Fruit fly (Drosophila melanogaster) whole organism, embryonic: ENCODE data around the gene sau.

Experiments used
- Aef1 ChIP-seq: fragments of 200-800 bp; sonication (Bioruptor generic); IDR thresholded peaks from 3 replicates; pipeline ENCODE4 v1.3.6; 2022; ENCODE audit warnings: missing biosample characterization, missing genetic modification characterization
- Bteb2 ChIP-seq: fragments of 200-800 bp; sonication (Bioruptor generic); optimal IDR thresholded peaks from 2 replicates; lab custom pipeline; 2016; ENCODE audit warnings: missing biosample characterization, missing genetic modification characterization
- C15 ChIP-seq: fragments of 200-800 bp; sonication (Bioruptor generic); IDR thresholded peaks from 3 replicates; pipeline ENCODE4 v1.3.6; 2022; ENCODE audit warnings: missing biosample characterization, missing genetic modification characterization
- CG10431 ChIP-seq: fragments of 200-800 bp; sonication (Bioruptor generic); optimal IDR thresholded peaks from 3 replicates; lab custom pipeline; 2018; ENCODE audit warnings: missing biosample characterization, mild to moderate bottlenecking, missing genetic modification characterization
- CG10462 ChIP-seq: fragments of 200-800 bp; sonication (Bioruptor generic); optimal IDR thresholded peaks from 2 replicates; lab custom pipeline; 2016; ENCODE audit warnings: missing biosample characterization, missing genetic modification characterization
- CG12391 ChIP-seq: fragments of 200-800 bp; sonication (Bioruptor generic); optimal IDR thresholded peaks from 3 replicates; lab custom pipeline; 2018; ENCODE audit warnings: missing biosample characterization, mild to moderate bottlenecking, missing genetic modification characterization, moderate library complexity
- CG12769 ChIP-seq: fragments of 200-800 bp; sonication (Bioruptor generic); optimal IDR thresholded peaks from 2 replicates; lab custom pipeline; 2019; ENCODE audit warnings: missing biosample characterization, mild to moderate bottlenecking, missing genetic modification characterization, moderate library complexity
- CG15514 ChIP-seq: fragments of 200-800 bp; sonication (Bioruptor generic); optimal IDR thresholded peaks from 3 replicates; lab custom pipeline; 2017; ENCODE audit warnings: missing biosample characterization, missing genetic modification characterization, mild to moderate bottlenecking, moderate library complexity, missing genetic modification reagents
- CG16813 ChIP-seq: fragments of 200-800 bp; sonication (Bioruptor generic); IDR thresholded peaks from 3 replicates; pipeline ENCODE4 v1.3.6; 2022; ENCODE audit warnings: missing biosample characterization, missing genetic modification characterization; ENCODE audit not compliant: partially characterized antibody
- CG16863 ChIP-seq: fragments of 200-800 bp; sonication (Bioruptor generic); optimal IDR thresholded peaks from 3 replicates; lab custom pipeline; 2016; ENCODE audit warnings: missing biosample characterization, missing genetic modification characterization
- CG18476 ChIP-seq: fragments of 200-800 bp; sonication (Bioruptor generic); optimal IDR thresholded peaks from 2 replicates; lab custom pipeline; 2016; ENCODE audit warnings: missing biosample characterization, mild to moderate bottlenecking, missing genetic modification characterization
- CG2116 ChIP-seq: fragments of 200-800 bp; sonication (Bioruptor generic); optimal IDR thresholded peaks from 3 replicates; lab custom pipeline; 2018; ENCODE audit warnings: missing biosample characterization, mild to moderate bottlenecking, missing genetic modification characterization
- CG2875 ChIP-seq: fragments of 200-800 bp; sonication (Bioruptor generic); optimal IDR thresholded peaks from 2 replicates; lab custom pipeline; 2017; ENCODE audit warnings: missing biosample characterization, mild to moderate bottlenecking, missing genetic modification characterization, missing genetic modification reagents
- CG2889 ChIP-seq: fragments of 200-800 bp; sonication (Bioruptor generic); IDR thresholded peaks from 3 replicates; pipeline ENCODE4 v1.3.6; 2022; ENCODE audit warnings: missing biosample characterization, missing genetic modification characterization
- CG32767 ChIP-seq: fragments of 200-800 bp; sonication (Bioruptor generic); IDR thresholded peaks from 2 replicates; pipeline ENCODE4 v1.3.6; 2022; ENCODE audit warnings: missing biosample characterization, missing genetic modification characterization
- CG33557 ChIP-seq: fragments of 200-800 bp; sonication (Bioruptor generic); optimal IDR thresholded peaks from 2 replicates; lab custom pipeline; 2019; ENCODE audit warnings: missing biosample characterization, mild to moderate bottlenecking, missing genetic modification characterization, moderate library complexity
- CG5180 ChIP-seq: fragments of 200-800 bp; sonication (Bioruptor generic); optimal IDR thresholded peaks from 3 replicates; lab custom pipeline; 2017; ENCODE audit warnings: missing biosample characterization, missing genetic modification characterization, mild to moderate bottlenecking, moderate library complexity, missing genetic modification reagents
- CG7963 ChIP-seq: fragments of 200-800 bp; sonication (Bioruptor generic); IDR thresholded peaks from 3 replicates; pipeline ENCODE4 v1.3.6; 2022; ENCODE audit warnings: missing biosample characterization, missing genetic modification characterization; ENCODE audit not compliant: partially characterized antibody
- CG8281 ChIP-seq: fragments of 200-800 bp; sonication (Bioruptor generic); optimal IDR thresholded peaks from 2 replicates; lab custom pipeline; 2018; ENCODE audit warnings: missing biosample characterization, mild to moderate bottlenecking, missing genetic modification characterization, moderate library complexity
- CG9876 ChIP-seq: fragments of 200-800 bp; sonication (Bioruptor generic); optimal IDR thresholded peaks from 2 replicates; lab custom pipeline; 2016; ENCODE audit warnings: missing biosample characterization, missing genetic modification characterization
- Dfd ChIP-seq, 2 experiments: fragments of >200 bp; optimal IDR thresholded peaks; 2 replicates each; lab custom pipeline; 2017; ENCODE audit warnings: missing biosample characterization in 2 of 2, missing genetic modification characterization in 2 of 2
- E2f2 ChIP-seq: fragments of 200-800 bp; sonication (Bioruptor generic); IDR thresholded peaks from 2 replicates; pipeline ENCODE4 v1.3.6; 2022; ENCODE audit warnings: missing biosample characterization, missing genetic modification characterization
- H15 ChIP-seq: fragments of 200-800 bp; sonication (Bioruptor generic); IDR thresholded peaks from 3 replicates; pipeline ENCODE4 v1.3.6; 2022; ENCODE audit warnings: missing biosample characterization, missing genetic modification characterization
- H2.0 ChIP-seq: fragments of 200-800 bp; sonication (Bioruptor generic); IDR thresholded peaks from 2 replicates; pipeline ENCODE4 v1.3.6; 2022; ENCODE audit warnings: missing biosample characterization, missing genetic modification characterization
- HmgZ ChIP-seq: fragments of 200-800 bp; sonication (Bioruptor generic); optimal IDR thresholded peaks from 2 replicates; lab custom pipeline; 2018; ENCODE audit warnings: missing biosample characterization, mild to moderate bottlenecking, missing genetic modification characterization
- Hmr ChIP-seq: fragments of 200-800 bp; sonication (Bioruptor generic); optimal IDR thresholded peaks from 3 replicates; lab custom pipeline; 2017; ENCODE audit warnings: mild to moderate bottlenecking, missing biosample characterization, missing genetic modification reagents, missing genetic modification characterization
- Lim3 ChIP-seq: fragments of 200-800 bp; sonication (Bioruptor generic); IDR thresholded peaks from 2 replicates; pipeline ENCODE4 v1.3.6; 2022; ENCODE audit warnings: missing biosample characterization, missing genetic modification characterization
- MBD-R2 ChIP-seq: fragments of 200-800 bp; sonication (Bioruptor generic); IDR thresholded peaks from 2 replicates; pipeline ENCODE4 v1.3.6; 2022; ENCODE audit warnings: missing biosample characterization, missing genetic modification characterization
- Sin3A ChIP-seq: fragments of >200 bp; optimal IDR thresholded peaks from 2 replicates; lab custom pipeline; 2018
- Stat92E ChIP-seq, 3 experiments: fragments of >200 bp in 2 of 3; fragments of 200-800 bp in 1 of 3; sonication (Bioruptor generic) in 1 of 3; optimal IDR thresholded peaks; 2 replicates each; lab custom pipeline; 2017 to 2019; ENCODE audit warnings: missing biosample characterization in 3 of 3, missing genetic modification characterization in 3 of 3, mild to moderate bottlenecking in 1 of 3, moderate library complexity in 1 of 3
- ase ChIP-seq: fragments of 200-800 bp; sonication (Bioruptor generic); IDR thresholded peaks from 3 replicates; pipeline ENCODE4 v1.3.6; 2022; ENCODE audit warnings: missing biosample characterization, missing genetic modification characterization
- chif ChIP-seq, 2 experiments: fragments of 200-800 bp; sonication (Bioruptor generic); optimal IDR thresholded peaks; 3 replicates each; lab custom pipeline; 2016; ENCODE audit warnings: missing biosample characterization in 2 of 2, missing genetic modification characterization in 2 of 2
- corto ChIP-seq: fragments of 200-800 bp; sonication (Bioruptor generic); optimal IDR thresholded peaks from 2 replicates; lab custom pipeline; 2016; ENCODE audit warnings: missing biosample characterization, mild to moderate bottlenecking, missing genetic modification characterization, moderate library complexity
- croc ChIP-seq: fragments of 200-800 bp; sonication (Bioruptor generic); conservative IDR thresholded peaks from 3 replicates; pipeline ENCODE4 v1.3.6; 2022; ENCODE audit warnings: missing biosample characterization, missing genetic modification characterization
- dimm ChIP-seq: fragments of 200-800 bp; sonication (Bioruptor generic); IDR thresholded peaks from 2 replicates; pipeline ENCODE4 v1.3.6; 2022; ENCODE audit warnings: missing biosample characterization, missing genetic modification characterization
- gfzf ChIP-seq: fragments of 200-800 bp; sonication (Bioruptor generic); optimal IDR thresholded peaks from 2 replicates; lab custom pipeline; 2016; ENCODE audit warnings: missing biosample characterization, mild to moderate bottlenecking, missing genetic modification characterization, moderate library complexity
- ham ChIP-seq: fragments of 200-800 bp; sonication (Bioruptor generic); IDR thresholded peaks from 2 replicates; pipeline ENCODE4 v1.3.6; 2022; ENCODE audit warnings: missing biosample characterization, missing genetic modification characterization
- ind ChIP-seq: fragments of 200-800 bp; sonication (Bioruptor generic); optimal IDR thresholded peaks from 3 replicates; lab custom pipeline; 2016; ENCODE audit warnings: missing biosample characterization, missing genetic modification characterization
- jigr1 ChIP-seq: fragments of 200-800 bp; sonication (Bioruptor generic); IDR thresholded peaks from 3 replicates; pipeline ENCODE4 v1.3.6; 2022; ENCODE audit warnings: missing biosample characterization, missing genetic modification characterization
- klu ChIP-seq: fragments of 200-800 bp; sonication (Bioruptor generic); IDR thresholded peaks from 2 replicates; pipeline ENCODE4 v1.3.6; 2022; ENCODE audit warnings: missing biosample characterization, missing genetic modification characterization
- nerfin-2 ChIP-seq: fragments of 200-800 bp; sonication (Bioruptor generic); IDR thresholded peaks from 2 replicates; pipeline ENCODE4 v1.3.6; 2022; ENCODE audit warnings: missing biosample characterization, missing genetic modification characterization; ENCODE audit not compliant: partially characterized antibody
- nom ChIP-seq: fragments of 200-800 bp; sonication (Bioruptor generic); optimal IDR thresholded peaks from 2 replicates; lab custom pipeline; 2017; ENCODE audit warnings: missing biosample characterization, missing genetic modification characterization, mild to moderate bottlenecking, moderate library complexity, missing genetic modification reagents
- sc ChIP-seq, 3 experiments: fragments of >200 bp in 2 of 3; fragments of 200-800 bp in 1 of 3; sonication (Bioruptor generic) in 1 of 3; optimal IDR thresholded peaks; 2 replicates in 2 of 3; 3 replicates in 1 of 3; lab custom pipeline; 2017; ENCODE audit warnings: mild to moderate bottlenecking in 1 of 3, missing biosample characterization in 1 of 3, missing genetic modification characterization in 1 of 3, missing genetic modification reagents in 1 of 3
- slbo ChIP-seq: fragments of 200-800 bp; sonication (Bioruptor generic); IDR thresholded peaks from 2 replicates; pipeline ENCODE4 v1.3.6; 2022; ENCODE audit warnings: missing biosample characterization, missing genetic modification characterization
- sob ChIP-seq: fragments of 200-800 bp; sonication (Bioruptor generic); IDR thresholded peaks from 2 replicates; pipeline ENCODE4 v1.3.6; 2022; ENCODE audit warnings: missing biosample characterization, missing genetic modification characterization
- stwl ChIP-seq: fragments of 200-800 bp; sonication (Bioruptor generic); optimal IDR thresholded peaks from 3 replicates; lab custom pipeline; 2018; ENCODE audit warnings: missing biosample characterization, mild to moderate bottlenecking, missing genetic modification characterization, moderate library complexity
- unc-4 ChIP-seq: fragments of 200-800 bp; sonication (Bioruptor generic); IDR thresholded peaks from 2 replicates; pipeline ENCODE4 v1.3.6; 2022; ENCODE audit warnings: missing biosample characterization, missing genetic modification characterization; ENCODE audit not compliant: partially characterized antibody
- usp ChIP-seq: fragments of >200 bp; optimal IDR thresholded peaks from 2 replicates; lab custom pipeline; 2017; ENCODE audit warnings: missing biosample characterization, missing genetic modification characterization
- vfl ChIP-seq: fragments of 200-800 bp; sonication (Bioruptor generic); optimal IDR thresholded peaks from 2 replicates; lab custom pipeline; 2016; ENCODE audit warnings: missing biosample characterization, missing genetic modification characterization

Gene sau

DNA sequence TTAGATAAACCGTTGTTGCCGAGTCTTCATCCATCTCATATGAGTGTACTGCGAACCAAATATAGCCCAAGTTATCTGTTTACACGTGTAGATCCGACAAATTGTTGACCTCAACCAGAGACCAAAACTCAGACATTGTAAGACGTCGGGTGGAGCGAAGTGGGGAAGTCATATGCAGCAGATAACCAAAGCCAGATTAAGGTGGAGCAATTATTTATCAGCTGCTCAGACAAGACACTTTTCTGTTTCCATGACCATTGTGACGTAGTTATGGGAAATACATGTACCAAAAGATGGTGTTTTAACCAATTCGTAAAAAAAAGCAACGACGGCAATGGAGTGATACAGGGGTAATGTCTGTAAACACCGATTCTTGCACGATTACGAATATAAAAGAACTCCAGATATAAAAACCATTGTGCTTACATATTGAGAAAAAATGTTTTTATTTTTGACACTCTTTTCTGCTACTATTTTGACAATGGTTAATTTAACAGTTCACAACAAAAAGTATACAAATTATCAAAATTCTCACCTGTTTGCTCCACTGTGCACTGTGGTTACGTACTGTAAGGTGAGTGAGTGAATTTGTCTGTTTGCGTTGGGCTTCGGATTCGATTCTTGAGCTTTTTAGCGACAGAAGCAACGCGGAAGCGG lies 48.7 kb upstream of the sau start (continued):
- TF ChIP-seq Aef1 (GFP tag; lab: Robert Waterston, UW) (0 out of 3 replicates have a peak, but pooled peaks have one; percentile 15), jigr1 (GFP tag; lab: Robert Waterston, UW) (no peak), corto (peak; percentile 53), dimm (GFP tag; lab: Robert Waterston, UW) (no peak), ind (peak; percentile 53), CG2875 (GFP tag; lab: Kevin White, UChicago) (no peak), unc-4 (GFP tag; lab: Robert Waterston, UW) (no peak), Bteb2 (GFP tag; lab: Kevin White, UChicago) (no peak), CG15514 (GFP tag; lab: Kevin White, UChicago) (peak; percentile 30), H15 (GFP tag; lab: Robert Waterston, UW) (no peak), sob (peak; percentile 32; the same call in 1 of the 2 replicates), vfl (GFP tag; lab: Kevin White, UChicago) (peak; percentile 30), CG16863 (peak; percentile 61), ase (no peak), CG10431 (GFP tag; lab: Kevin White, UChicago) (no peak), ham (GFP tag; lab: Robert Waterston, UW) (no peak), C15 (GFP tag; lab: Robert Waterston, UW) (no peak), CG7963 (GFP tag; lab: Robert Waterston, UW) (no peak), slbo (GFP tag; lab: Robert Waterston, UW) (peak; percentile 72), CG2889 (GFP tag; lab: Robert Waterston, UW) (no peak), stwl (tag; lab: Kevin White, UChicago) (no peak), gfzf (GFP tag; lab: Kevin White, UChicago) (no peak), usp (GFP tag; lab: Kevin White, UChicago) (no peak), Lim3 (GFP tag; lab: Robert Waterston, UW) (no peak), sc (optimal IDR thresholded peaks at IDR 0.05; lab: Kevin White, UChicago) (no peak), sc (GFP tag; optimal IDR thresholded peaks at IDR 0.05; lab: Kevin White, UChicago) (no peak), CG32767 (GFP tag; lab: Robert Waterston, UW) (0 out of 2 replicates have a peak, but pooled peaks have one; percentile 20), chif (GFP tag; optimal IDR thresholded peaks at IDR 0.05; lab: Kevin White, UChicago) (peak; percentile 11 to 73), croc (GFP tag; lab: Robert Waterston, UW) (no peak), Dfd (GFP tag; optimal IDR thresholded peaks at IDR 0.05; lab: Kevin White, UChicago) (no peak), CG8281 (tag; lab: Kevin White, UChicago) (no peak), CG12391 (peak; percentile 26), klu (GFP tag; lab: Robert Waterston, UW) (no peak), MBD-R2 (GFP tag; lab: Robert Waterston, UW) (peak; percentile 13; the same call in 1 of the 2 replicates), CG5180 (GFP tag; lab: Kevin White, UChicago) (no peak), H2.0 (GFP tag; lab: Robert Waterston, UW) (0 out of 2 replicates have a peak, but pooled peaks have one; percentile 17), Stat92E (GFP tag; optimal IDR thresholded peaks at IDR 0.05; lab: Kevin White, UChicago) (peak in 1 of 3 experiments; percentile 46), CG2116 (GFP tag; lab: Kevin White, UChicago) (no peak), Sin3A (lab: Kevin White, UChicago) (no peak), E2f2 (peak; percentile 24; the same call in 1 of the 2 replicates), CG10462 (GFP tag; lab: Kevin White, UChicago) (no peak), HmgZ (no peak), CG18476 (GFP tag; lab: Kevin White, UChicago) (peak; percentile 30), CG33557 (GFP tag; lab: Kevin White, UChicago) (no peak), nerfin-2 (no peak), CG12769 (tag; lab: Kevin White, UChicago) (no peak), nom (no peak), CG9876 (no peak), Hmr (GFP tag; lab: Kevin White, UChicago) (peak; percentile 63), CG16813 (GFP tag; lab: Robert Waterston, UW) (no peak)
